Fruit fly (Drosophila melanogaster): ENCODE measurements around the gene msk.
A peak's percentile ranks its signal among the peaks of the same experiment; 100 is the strongest.

msk gene

dm6 chr3L:8121590-8121989, 5.6 kb downstream of the msk start, which contains the start of gene ldbr (continued):
- TF ChIP-seq CG34224 (GFP tag; IDR thresholded peaks at IDR 0.05; ENCODE audit: partially characterized antibody) (peak; percentile 63; the same call in 2 of the 3 replicates), Kr (GFP tag; optimal IDR thresholded peaks at IDR 0.05) (no peak), Scr (GFP tag; IDR thresholded peaks at IDR 0.05; ENCODE audit: partially characterized antibody) (peak; percentile 57), CG1603 (tag; optimal IDR thresholded peaks at IDR 0.05) (no peak), sob (GFP tag; IDR thresholded peaks at IDR 0.05) (peak; percentile 8; the same call in 1 of the 2 replicates), CG4282 (GFP tag; optimal IDR thresholded peaks at IDR 0.05) (no peak), CG33213 (GFP tag; optimal IDR thresholded peaks at IDR 0.05) (no peak), CG16863 (GFP tag; optimal IDR thresholded peaks at IDR 0.05) (no peak), zen (tag; optimal IDR thresholded peaks at IDR 0.05) (peak; percentile 20), HmgZ (tag; optimal IDR thresholded peaks at IDR 0.05) (peak; percentile 41), CG2116 (GFP tag; optimal IDR thresholded peaks at IDR 0.05) (peak; percentile 87), Fer1 (GFP tag; optimal IDR thresholded peaks at IDR 0.05) (peak; percentile 56), CG11696 (GFP tag; IDR thresholded peaks at IDR 0.05) (no peak), CG10431 (GFP tag; optimal IDR thresholded peaks at IDR 0.05) (peak; percentile 23), CG17186 (GFP tag; optimal IDR thresholded peaks at IDR 0.05) (peak; percentile 6), Blimp-1 (GFP tag; optimal IDR thresholded peaks at IDR 0.05) (no peak), cwo (GFP tag; optimal IDR thresholded peaks at IDR 0.05) (no peak), MBD-R2 (GFP tag; IDR thresholded peaks at IDR 0.05) (peak; percentile 74), otp (GFP tag; IDR thresholded peaks at IDR 0.05) (no peak), inv (GFP tag; IDR thresholded peaks at IDR 0.05; ENCODE audit: partially characterized antibody) (no peak), pros (GFP tag; optimal IDR thresholded peaks at IDR 0.05) (no peak), bbx (GFP tag; IDR thresholded peaks at IDR 0.05; ENCODE audit: partially characterized antibody) (peak; percentile 65; the same call in 1 of the 2 replicates), ttk (GFP tag; IDR thresholded peaks at IDR 0.05) (no peak), pzg (GFP tag; optimal IDR thresholded peaks at IDR 0.05) (peak; percentile 64), Lpt (GFP tag; optimal IDR thresholded peaks at IDR 0.05) (no peak), az2 (GFP tag; optimal IDR thresholded peaks at IDR 0.05) (no peak), CG6791 (GFP tag; IDR thresholded peaks at IDR 0.05; ENCODE audit: partially characterized antibody) (peak; percentile 57; the same call in 2 of the 3 replicates), Bteb2 (GFP tag; optimal IDR thresholded peaks at IDR 0.05) (no peak), hkb (optimal IDR thresholded peaks at IDR 0.05) (no peak), hkb (GFP tag; IDR thresholded peaks at IDR 0.05) (peak; percentile 26; the same call in 1 of the 2 replicates), fu2 (GFP tag; optimal IDR thresholded peaks at IDR 0.05) (no peak), Atf3 (GFP tag; optimal IDR thresholded peaks at IDR 0.05) (no peak), CG11504 (tag; optimal IDR thresholded peaks at IDR 0.05) (no peak), Ets97D (GFP tag; optimal IDR thresholded peaks at IDR 0.05) (peak; percentile 69), CG3065 (GFP tag; optimal IDR thresholded peaks at IDR 0.05) (no peak), Doc2 (GFP tag; IDR thresholded peaks at IDR 0.05) (no peak), CG13287 (GFP tag; IDR thresholded peaks at IDR 0.05; ENCODE audit: partially characterized antibody) (peak; percentile 61), al (GFP tag; IDR thresholded peaks at IDR 0.05) (no peak), CG34422 (GFP tag; IDR thresholded peaks at IDR 0.05) (peak; percentile 36; the same call in 1 of the 3 replicates), CG13424 (tag; optimal IDR thresholded peaks at IDR 0.05) (peak; percentile 3), CG9437 (GFP tag; optimal IDR thresholded peaks at IDR 0.05) (no peak), CG12391 (tag; optimal IDR thresholded peaks at IDR 0.05) (peak; percentile 18), B-H2 (GFP tag; optimal IDR thresholded peaks at IDR 0.05) (peak; percentile 64), org-1 (GFP tag; optimal IDR thresholded peaks at IDR 0.05) (no peak), YL-1 (GFP tag; optimal IDR thresholded peaks at IDR 0.05) (no peak), CG17385 (GFP tag; optimal IDR thresholded peaks at IDR 0.05) (peak; percentile 14), Pdp1 (GFP tag; optimal IDR thresholded peaks at IDR 0.05) (peak in 1 of 2 experiments; percentile 21), Bgb (GFP tag; IDR thresholded peaks at IDR 0.05; ENCODE audit: partially characterized antibody) (peak; percentile 56), BEAF-32 (GFP tag; optimal IDR thresholded peaks at IDR 0.05) (peak; percentile 38), onecut (GFP tag; IDR thresholded peaks at IDR 0.05) (peak; percentile 72)

All from whole organism, embryonic.